Worm (Caenorhabditis elegans): ENCODE results near the gene seu-1.
"Not testable (repeated sequence)": the region's sequence is repeated elsewhere in the genome, so short reads cannot be mapped to it uniquely, and the experiment has no call there.

ce11 chrIV:6347213-6347612 is 17.8 kb downstream of the seu-1 start, which contains the start of gene Y73B6BL.289:
- TF ChIP-seq ref-2 (tag; optimal IDR thresholded peaks at IDR 0.05); fkh-10 (GFP tag; optimal IDR thresholded peaks at IDR 0.05); tbx-2 (tag; optimal IDR thresholded peaks at IDR 0.05); pqm-1 (tag; optimal IDR thresholded peaks at IDR 0.05); lin-11 (tag; optimal IDR thresholded peaks at IDR 0.05); lim-6 (tag; optimal IDR thresholded peaks at IDR 0.05); F13H6.1 (tag; optimal IDR thresholded peaks at IDR 0.05); ama-1 (optimal IDR thresholded peaks at IDR 0.05); C38D4.7 (GFP tag; optimal IDR thresholded peaks at IDR 0.05); elt-4 (tag; optimal IDR thresholded peaks at IDR 0.05); rnt-1 (tag; optimal IDR thresholded peaks at IDR 0.05); syd-9 (tag; optimal IDR thresholded peaks at IDR 0.05); nfya-1 (tag; optimal IDR thresholded peaks at IDR 0.05): not testable (repeated sequence)
